Worm (Caenorhabditis elegans) whole organism, midembryonic: ENCODE measurements around the gene cpna-1.
A peak's percentile ranks its signal among the peaks of the same experiment; 100 is the strongest.

Experiments
- T22C8.4 ChIP-seq: fragments of 200-800 bp; sonication (Bioruptor generic); IDR thresholded peaks from 2 replicates; pipeline ENCODE4 v1.3.6; 2022; ENCODE audit warnings: missing genetic modification characterization, missing compliant biosample characterization
- cog-1 ChIP-seq: sonication (generic microtip); optimal IDR thresholded peaks from 2 replicates; lab custom pipeline; 2016; ENCODE audit warnings: missing genetic modification characterization, missing compliant biosample characterization
- med-1 ChIP-seq: sonication (generic microtip); optimal IDR thresholded peaks from 2 replicates; lab custom pipeline; 2017; ENCODE audit warnings: missing genetic modification characterization, mild to moderate bottlenecking, missing compliant biosample characterization, antibody characterized with exemption, missing genetic modification reagents; ENCODE audit not compliant: insufficient read depth

DNA sequence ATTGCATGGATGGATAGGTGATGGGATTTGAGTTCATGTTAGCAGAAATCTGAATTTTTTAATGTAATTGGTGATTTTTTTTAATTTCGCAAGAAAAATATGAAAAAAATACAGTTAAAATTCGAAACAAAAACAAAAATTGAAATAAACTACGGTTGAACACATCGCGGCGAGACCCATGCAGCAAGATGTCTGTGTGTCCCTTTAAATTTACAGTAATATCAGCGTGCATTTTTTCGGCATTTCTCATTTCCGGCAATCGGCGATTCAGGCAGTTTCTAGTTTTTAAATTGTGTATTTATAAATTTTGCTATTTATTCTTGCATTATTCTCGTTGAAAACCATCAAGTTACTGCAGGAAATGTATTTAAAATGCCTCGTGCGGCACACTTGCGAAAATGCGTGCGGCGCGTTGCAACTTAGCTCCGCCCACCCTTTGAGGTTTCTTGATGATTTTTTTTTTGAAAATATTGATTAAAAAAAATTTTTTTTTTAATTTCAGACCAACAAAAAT is 51.3 kb downstream of the cpna-1 start, which contains the start of the genes fbxc-44 and C16A11.2:
- peak; percentile 82 for TF ChIP-seq T22C8.4
- TF ChIP-seq med-1 = peak; percentile 91
- peak; percentile 10 for TF ChIP-seq cog-1 (tag; lab: Kevin White, UChicago)
